Worm (Caenorhabditis elegans): ENCODE data around the gene eef-1A.1.

ce11 chrIII:7020500-7020899 is 49.0 kb upstream of the eef-1A.1 start, which contains the start of gene col-8:
- TF ChIP-seq elt-1 (tag; optimal IDR thresholded peaks at IDR 0.05; ENCODE audit: borderline replicate concordance, insufficient read depth) (no peak), snpc-4 (tag; optimal IDR thresholded peaks at IDR 0.05) (no peak), unc-62 (GFP tag; optimal IDR thresholded peaks at IDR 0.05) (no peak), tbx-8 (GFP tag; optimal IDR thresholded peaks at IDR 0.05) (no peak), mep-1 (tag; optimal IDR thresholded peaks at IDR 0.05) (no peak), lin-13 (tag; optimal IDR thresholded peaks at IDR 0.05) (no peak), nhr-28 (tag; optimal IDR thresholded peaks at IDR 0.05) (no peak), flh-1 (GFP tag; optimal IDR thresholded peaks at IDR 0.05) (no peak), nhr-237 (tag; optimal IDR thresholded peaks at IDR 0.05) (no peak)
